Worm (Caenorhabditis elegans) whole organism, L2 larva: ENCODE measurements around the gene slc-25A29.
A peak's percentile ranks its signal among the peaks of the same experiment; 100 is the strongest.

Experiments used
- F13H6.1 ChIP-seq: sonication (generic microtip); optimal IDR thresholded peaks from 2 replicates; lab custom pipeline; 2016; ENCODE audit warnings: missing genetic modification characterization, missing compliant biosample characterization
- R02D3.7 ChIP-seq: fragments of 150-350 bp; optimal IDR thresholded peaks from 2 replicates; lab custom pipeline; 2014; ENCODE audit warnings: missing biosample characterization, missing genetic modification characterization
- Y55F3AM.14 ChIP-seq: fragments of 200-800 bp; sonication (Bioruptor generic); optimal IDR thresholded peaks from 2 replicates; lab custom pipeline; 2018; ENCODE audit warnings: mild to moderate bottlenecking, missing genetic modification characterization, missing compliant biosample characterization
- ZK546.5 ChIP-seq: sonication (generic microtip); optimal IDR thresholded peaks from 2 replicates; lab custom pipeline; 2017; ENCODE audit warnings: missing biosample characterization, missing genetic modification characterization
- alr-1 ChIP-seq: fragments of 150-350 bp; optimal IDR thresholded peaks from 2 replicates; lab custom pipeline; 2014; ENCODE audit warnings: missing biosample characterization, missing genetic modification characterization
- aly-2 ChIP-seq: fragments of 150-350 bp; optimal IDR thresholded peaks from 2 replicates; lab custom pipeline; 2014; ENCODE audit warnings: missing biosample characterization, missing genetic modification characterization
- blmp-1 ChIP-seq: sonication (generic microtip); optimal IDR thresholded peaks from 2 replicates; lab custom pipeline; 2017; ENCODE audit warnings: missing genetic modification characterization, mild to moderate bottlenecking, missing compliant biosample characterization, antibody characterized with exemption, moderate library complexity; ENCODE audit not compliant: insufficient read depth
- ceh-82 ChIP-seq: fragments of 150-350 bp; optimal IDR thresholded peaks from 2 replicates; lab custom pipeline; 2014; ENCODE audit warnings: missing biosample characterization, missing genetic modification characterization
- crh-2 ChIP-seq: sonication (generic microtip); optimal IDR thresholded peaks from 2 replicates; lab custom pipeline; 2017; ENCODE audit warnings: missing biosample characterization, missing genetic modification characterization
- dmd-4 ChIP-seq: sonication (generic microtip); optimal IDR thresholded peaks from 2 replicates; lab custom pipeline; 2017; ENCODE audit warnings: missing biosample characterization, missing genetic modification characterization
- egl-27 ChIP-seq: sonication (generic microtip); optimal IDR thresholded peaks from 3 replicates; lab custom pipeline; 2017; ENCODE audit warnings: missing biosample characterization, missing genetic modification reagents, missing genetic modification characterization
- elt-1 ChIP-seq: fragments of 150-350 bp; optimal IDR thresholded peaks from 2 replicates; lab custom pipeline; 2014; ENCODE audit warnings: missing biosample characterization, missing genetic modification characterization
- fos-1 ChIP-seq: fragments of 150-350 bp; optimal IDR thresholded peaks from 2 replicates; lab custom pipeline; 2014; ENCODE audit warnings: missing biosample characterization, missing genetic modification characterization
- gmeb-1 ChIP-seq: fragments of 150-350 bp; optimal IDR thresholded peaks from 2 replicates; lab custom pipeline; 2014; ENCODE audit warnings: missing biosample characterization, missing genetic modification characterization
- lin-11 ChIP-seq: fragments of 150-350 bp; sonication (generic microtip); optimal IDR thresholded peaks from 2 replicates; lab custom pipeline; 2014; ENCODE audit warnings: missing biosample characterization, missing genetic modification characterization, inconsistent platforms, mixed read lengths
- mab-5 ChIP-seq: fragments of 150-350 bp; optimal IDR thresholded peaks from 2 replicates; lab custom pipeline; 2014; ENCODE audit warnings: missing biosample characterization, missing genetic modification characterization
- mbf-1 ChIP-seq: sonication (generic microtip); optimal IDR thresholded peaks from 2 replicates; lab custom pipeline; 2017; ENCODE audit warnings: missing biosample characterization, missing genetic modification characterization
- mdl-1 ChIP-seq, 2 experiments: fragments of 150-350 bp in 1 of 2; sonication (generic microtip) in 1 of 2; optimal IDR thresholded peaks; 2 replicates each; lab custom pipeline; 2017; ENCODE audit warnings: missing biosample characterization in 2 of 2, missing genetic modification characterization in 2 of 2
- nhr-11 ChIP-seq: fragments of 150-350 bp; optimal IDR thresholded peaks from 2 replicates; lab custom pipeline; 2014; ENCODE audit warnings: missing biosample characterization, missing genetic modification characterization
- nhr-12 ChIP-seq: fragments of 150-350 bp; optimal IDR thresholded peaks from 2 replicates; lab custom pipeline; 2014; ENCODE audit warnings: missing biosample characterization, missing genetic modification characterization
- nhr-129 ChIP-seq: fragments of 150-350 bp; optimal IDR thresholded peaks from 2 replicates; lab custom pipeline; 2014; ENCODE audit warnings: missing biosample characterization, missing genetic modification characterization
- nhr-21 ChIP-seq: fragments of 150-350 bp; optimal IDR thresholded peaks from 2 replicates; lab custom pipeline; 2014; ENCODE audit warnings: missing biosample characterization, missing genetic modification characterization
- nhr-23 ChIP-seq: fragments of 150-350 bp; optimal IDR thresholded peaks from 2 replicates; lab custom pipeline; 2014; ENCODE audit warnings: missing biosample characterization, missing genetic modification reagents, missing genetic modification characterization
- nhr-237 ChIP-seq: fragments of 150-350 bp; optimal IDR thresholded peaks from 2 replicates; lab custom pipeline; 2014; ENCODE audit warnings: missing biosample characterization, missing genetic modification characterization
- nhr-25 ChIP-seq: fragments of 150-350 bp; sonication (generic microtip); optimal IDR thresholded peaks from 3 replicates; lab custom pipeline; 2014; ENCODE audit warnings: missing biosample characterization, missing genetic modification characterization
- nhr-6 ChIP-seq: fragments of 150-350 bp; optimal IDR thresholded peaks from 2 replicates; lab custom pipeline; 2014; ENCODE audit warnings: missing biosample characterization, missing genetic modification characterization
- peb-1 ChIP-seq: fragments of 150-350 bp; optimal IDR thresholded peaks from 2 replicates; lab custom pipeline; 2014; ENCODE audit warnings: missing biosample characterization, missing genetic modification characterization
- sem-4 ChIP-seq: fragments of 150-350 bp; optimal IDR thresholded peaks from 2 replicates; lab custom pipeline; 2014; ENCODE audit warnings: missing biosample characterization, missing genetic modification reagents, missing genetic modification characterization
- skn-1 ChIP-seq: sonication (generic microtip); optimal IDR thresholded peaks from 2 replicates; lab custom pipeline; 2017; ENCODE audit warnings: missing biosample characterization, missing genetic modification characterization
- sma-3 ChIP-seq: sonication (generic microtip); optimal IDR thresholded peaks from 2 replicates; lab custom pipeline; 2016; ENCODE audit warnings: missing genetic modification reagents, missing genetic modification characterization, missing compliant biosample characterization
- sma-9 ChIP-seq, 2 experiments: fragments of 150-350 bp in 1 of 2; sonication (generic microtip) in 1 of 2; optimal IDR thresholded peaks; 2 replicates each; lab custom pipeline; 2014 to 2016; ENCODE audit warnings: missing genetic modification characterization in 2 of 2, mild to moderate bottlenecking in 1 of 2, missing biosample characterization in 1 of 2, missing compliant biosample characterization in 1 of 2, missing genetic modification reagents in 1 of 2, moderate library complexity in 1 of 2
- snpc-4 ChIP-seq: fragments of 150-350 bp; optimal IDR thresholded peaks from 2 replicates; lab custom pipeline; 2014; ENCODE audit warnings: missing biosample characterization, missing genetic modification characterization
- unc-55 ChIP-seq: fragments of 150-350 bp; sonication (generic microtip); optimal IDR thresholded peaks from 3 replicates; lab custom pipeline; 2014; ENCODE audit warnings: missing biosample characterization, missing genetic modification reagents, missing genetic modification characterization
- unc-62 ChIP-seq: fragments of 150-350 bp; optimal IDR thresholded peaks from 2 replicates; lab custom pipeline; 2014; ENCODE audit warnings: missing biosample characterization, missing genetic modification reagents, missing genetic modification characterization
- zag-1 ChIP-seq: fragments of 150-350 bp; optimal IDR thresholded peaks from 2 replicates; lab custom pipeline; 2014; ENCODE audit warnings: missing biosample characterization, missing genetic modification characterization
- ztf-11 ChIP-seq: sonication (generic microtip); optimal IDR thresholded peaks from 2 replicates; lab custom pipeline; 2017; ENCODE audit warnings: missing biosample characterization, missing genetic modification characterization
- ztf-4 ChIP-seq: fragments of 150-350 bp; optimal IDR thresholded peaks from 2 replicates; lab custom pipeline; 2014; ENCODE audit warnings: missing biosample characterization, missing genetic modification characterization

The slc-25A29 gene

ce11 chrV:14640071-14640470 lies 17.9 kb downstream of the slc-25A29 start, which contains the start of gene F43D2.7:
Gene F43D2.7, minus strand, starts transcription at chrV:14640171.
- TF ChIP-seq nhr-237 (tag; lab: Kevin White, UChicago) (no peak), sma-9 (GFP tag; optimal IDR thresholded peaks at IDR 0.05; lab: Kevin White, UChicago) (no peak), sma-9 (tag; optimal IDR thresholded peaks at IDR 0.05; lab: Kevin White, UChicago) (no peak), nhr-23 (tag; lab: Kevin White, UChicago) (no peak), Y55F3AM.14 (GFP tag; lab: Kevin White, UChicago) (no peak), ztf-11 (tag; lab: Kevin White, UChicago) (no peak), crh-2 (tag; lab: Kevin White, UChicago) (no peak), blmp-1 (no peak), nhr-6 (tag; lab: Kevin White, UChicago) (no peak)

ce11 chrV:14638075-14638474 lies 19.9 kb downstream of the slc-25A29 start:
- no peak for TF ChIP-seq skn-1 (tag; lab: Kevin White, UChicago)
- no peak for TF ChIP-seq mab-5 (tag; lab: Kevin White, UChicago)
- no peak for TF ChIP-seq ZK546.5 (tag; lab: Kevin White, UChicago)
- no peak for TF ChIP-seq blmp-1
- no peak for TF ChIP-seq unc-62 (GFP tag; lab: Kevin White, UChicago)
- no peak for TF ChIP-seq nhr-129
- TF ChIP-seq gmeb-1 (tag; lab: Kevin White, UChicago) = no peak
- no peak for TF ChIP-seq elt-1
- no peak for TF ChIP-seq nhr-6 (tag; lab: Kevin White, UChicago)
- TF ChIP-seq nhr-11 (tag; lab: Kevin White, UChicago) = no peak
- TF ChIP-seq unc-55 = no peak
- no peak for TF ChIP-seq sem-4 (tag; lab: Kevin White, UChicago)
- no peak for TF ChIP-seq F13H6.1
- no peak for TF ChIP-seq R02D3.7 (tag; lab: Kevin White, UChicago)
- TF ChIP-seq snpc-4 = no peak
- TF ChIP-seq ztf-11 (tag; lab: Kevin White, UChicago) = no peak
- TF ChIP-seq zag-1 (tag; lab: Kevin White, UChicago) = no peak
- no peak for TF ChIP-seq nhr-23 (tag; lab: Kevin White, UChicago)
- TF ChIP-seq peb-1 = no peak
- no peak for TF ChIP-seq mbf-1 (tag; lab: Kevin White, UChicago)

ce11 chrV:14635119-14635518 lies 22.9 kb downstream of the slc-25A29 start, which contains the start of gene F43D2.6:
Gene F43D2.6, minus strand, starts transcription at chrV:14635180.
- no peak for TF ChIP-seq mab-5 (tag; lab: Kevin White, UChicago)
- no peak for TF ChIP-seq unc-55
- no peak for TF ChIP-seq gmeb-1 (tag; lab: Kevin White, UChicago)
- TF ChIP-seq ztf-4 (tag; lab: Kevin White, UChicago) = no peak
- no peak for TF ChIP-seq F13H6.1
- TF ChIP-seq nhr-25 (tag; lab: Kevin White, UChicago) = no peak
- TF ChIP-seq fos-1 = no peak
- no peak for TF ChIP-seq aly-2
- TF ChIP-seq sem-4 (tag; lab: Kevin White, UChicago) = no peak
- no peak for TF ChIP-seq nhr-21 (tag; lab: Kevin White, UChicago)
- no peak for TF ChIP-seq nhr-6 (tag; lab: Kevin White, UChicago)
- TF ChIP-seq ZK546.5 (tag; lab: Kevin White, UChicago) = no peak
- no peak for TF ChIP-seq nhr-129
- TF ChIP-seq egl-27 (tag; lab: Kevin White, UChicago) = no peak

- TF ChIP-seq alr-1 (no peak), ztf-4 (tag; lab: Kevin White, UChicago) (no peak), sma-9 (GFP tag; optimal IDR thresholded peaks at IDR 0.05; lab: Kevin White, UChicago) (peak; percentile 27), sma-9 (tag; optimal IDR thresholded peaks at IDR 0.05; lab: Kevin White, UChicago) (no peak), mbf-1 (tag; lab: Kevin White, UChicago) (no peak), Y55F3AM.14 (GFP tag; lab: Kevin White, UChicago) (no peak), blmp-1 (peak; percentile 81), sem-4 (tag; lab: Kevin White, UChicago) (no peak), zag-1 (tag; lab: Kevin White, UChicago) (no peak), nhr-237 (tag; lab: Kevin White, UChicago) (no peak), unc-55 (no peak), ceh-82 (tag; lab: Kevin White, UChicago) (no peak), F13H6.1 (no peak), skn-1 (tag; lab: Kevin White, UChicago) (no peak), egl-27 (tag; lab: Kevin White, UChicago) (no peak), lin-11 (tag; lab: Kevin White, UChicago) (no peak), elt-1 (no peak), aly-2 (no peak), nhr-12 (tag; lab: Kevin White, UChicago) (no peak), sma-3 (GFP tag; lab: Kevin White, UChicago) (peak; percentile 17), dmd-4 (no peak), peb-1 (no peak), mdl-1 (tag; optimal IDR thresholded peaks at IDR 0.05; lab: Kevin White, UChicago) (no peak)
Measured at ce11 chrV:14633319-14633718, 24.7 kb downstream of the slc-25A29 start.
